Fruit fly (Drosophila melanogaster) whole organism, wandering third instar larva: ENCODE measurements around the gene CG8132.

Experiments used
- Abd-B ChIP-seq: fragments of >200 bp; optimal IDR thresholded peaks from 2 replicates; lab custom pipeline; 2017; ENCODE audit warnings: missing biosample characterization, missing genetic modification characterization
- CG32264 ChIP-seq: fragments of 200-800 bp; sonication (Bioruptor generic); optimal IDR thresholded peaks from 2 replicates; lab custom pipeline; 2016; ENCODE audit warnings: missing biosample characterization, missing genetic modification characterization
- CG9705 ChIP-seq: fragments of 200-800 bp; sonication (Bioruptor generic); optimal IDR thresholded peaks from 2 replicates; lab custom pipeline; 2018; ENCODE audit warnings: missing biosample characterization, mild to moderate bottlenecking, missing genetic modification characterization
- CrebA ChIP-seq: fragments of 200-800 bp; sonication (Bioruptor generic); optimal IDR thresholded peaks from 2 replicates; lab custom pipeline; 2016; ENCODE audit warnings: missing biosample characterization, mild to moderate bottlenecking, missing genetic modification characterization, borderline replicate concordance
- Dfd ChIP-seq: fragments of >200 bp; optimal IDR thresholded peaks from 2 replicates; lab custom pipeline; 2017; ENCODE audit warnings: missing biosample characterization, missing genetic modification characterization
- Dif ChIP-seq: fragments of 200-275, 200-300 bp; sonication (Bioruptor generic); optimal IDR thresholded peaks from 2 replicates; lab custom pipeline; 2018; ENCODE audit warnings: missing biosample characterization, missing genetic modification characterization; ENCODE audit not compliant: partially characterized antibody
- GATAd ChIP-seq: sonication (Bioruptor generic); optimal IDR thresholded peaks from 2 replicates; lab custom pipeline; 2016; ENCODE audit warnings: missing biosample characterization, missing genetic modification characterization
- Hnf4 ChIP-seq: fragments of 200-800 bp; sonication (Bioruptor generic); optimal IDR thresholded peaks from 2 replicates; lab custom pipeline; 2016; ENCODE audit warnings: missing biosample characterization, mild to moderate bottlenecking, missing genetic modification characterization
- Hr78 ChIP-seq: fragments of >200 bp; optimal IDR thresholded peaks from 2 replicates; lab custom pipeline; 2017; ENCODE audit warnings: missing biosample characterization, missing genetic modification characterization
- Hr83 ChIP-seq: fragments of 200-300 bp; sonication (Bioruptor generic); optimal IDR thresholded peaks from 2 replicates; lab custom pipeline; 2016; ENCODE audit warnings: missing biosample characterization, mild to moderate bottlenecking, missing genetic modification characterization, moderate library complexity; ENCODE audit not compliant: poor library complexity, severe bottlenecking
- Jra ChIP-seq: sonication (Bioruptor generic); optimal IDR thresholded peaks from 2 replicates; lab custom pipeline; 2016; ENCODE audit warnings: missing biosample characterization, missing genetic modification characterization
- Mio ChIP-seq: sonication (Bioruptor generic); optimal IDR thresholded peaks from 2 replicates; lab custom pipeline; 2016; ENCODE audit warnings: missing biosample characterization, missing genetic modification characterization
- Myc ChIP-seq: fragments of >200 bp; optimal IDR thresholded peaks from 2 replicates; lab custom pipeline; 2017
- N ChIP-seq: fragments of >200 bp; optimal IDR thresholded peaks from 2 replicates; lab custom pipeline; 2018; ENCODE audit warnings: missing biosample characterization, missing external identifiers, missing genetic modification characterization
- OdsH ChIP-seq: fragments of 200-800 bp; sonication (Bioruptor generic); optimal IDR thresholded peaks from 2 replicates; lab custom pipeline; 2016; ENCODE audit warnings: missing biosample characterization, mild to moderate bottlenecking, missing genetic modification characterization
- Sp1 ChIP-seq: fragments of 200-800 bp; sonication (Bioruptor generic); optimal IDR thresholded peaks from 3 replicates; lab custom pipeline; 2019; ENCODE audit warnings: missing biosample characterization, mild to moderate bottlenecking, missing genetic modification characterization, moderate library complexity
- Vsx2 ChIP-seq: fragments of 200-300, 225-300 bp; sonication (Bioruptor generic); optimal IDR thresholded peaks from 2 replicates; lab custom pipeline; 2018; ENCODE audit warnings: missing biosample characterization, missing genetic modification characterization; ENCODE audit not compliant: partially characterized antibody
- dl ChIP-seq, 2 experiments: fragments of 175-275, 200-275 bp in 1 of 2; fragments of 200-275 bp in 1 of 2; sonication (Bioruptor generic); optimal IDR thresholded peaks; lab custom pipeline; 2018; ENCODE audit warnings: mild to moderate bottlenecking in 2 of 2, missing biosample characterization in 2 of 2, missing genetic modification characterization in 2 of 2, moderate library complexity in 2 of 2; ENCODE audit not compliant: partially characterized antibody in 2 of 2, insufficient read depth in 1 of 2
- dmrt93B ChIP-seq: fragments of 200-800 bp; sonication (Bioruptor generic); optimal IDR thresholded peaks from 2 replicates; lab custom pipeline; 2018; ENCODE audit warnings: missing biosample characterization, mild to moderate bottlenecking, missing genetic modification characterization
- ey ChIP-seq: fragments of 200-800 bp; sonication (Bioruptor generic); optimal IDR thresholded peaks from 2 replicates; lab custom pipeline; 2016; ENCODE audit warnings: missing biosample characterization, missing genetic modification characterization
- foxo ChIP-seq, 2 experiments: fragments of 200-800 bp; sonication (Bioruptor generic); optimal IDR thresholded peaks; 2 replicates in 1 of 2; 3 replicates in 1 of 2; lab custom pipeline; 2016 to 2017; ENCODE audit warnings: missing biosample characterization in 2 of 2, missing genetic modification characterization in 2 of 2
- fru ChIP-seq: fragments of 200-800 bp; sonication (Bioruptor generic); optimal IDR thresholded peaks from 3 replicates; lab custom pipeline; 2016; ENCODE audit warnings: missing biosample characterization, mild to moderate bottlenecking, missing genetic modification characterization
- h ChIP-seq: fragments of 200-800 bp; sonication (Bioruptor generic); optimal IDR thresholded peaks from 3 replicates; lab custom pipeline; 2016; ENCODE audit warnings: missing biosample characterization, mild to moderate bottlenecking, missing genetic modification characterization
- jim ChIP-seq: fragments of 175-275, 200-325 bp; sonication (Bioruptor generic); optimal IDR thresholded peaks from 2 replicates; lab custom pipeline; 2016; ENCODE audit warnings: missing biosample characterization, mild to moderate bottlenecking, missing genetic modification characterization
- pan ChIP-seq: fragments of >200 bp; optimal IDR thresholded peaks from 2 replicates; lab custom pipeline; 2017
- psq ChIP-seq: fragments of 200-800 bp; sonication (Bioruptor generic); optimal IDR thresholded peaks from 3 replicates; lab custom pipeline; 2017; ENCODE audit warnings: missing biosample characterization, mild to moderate bottlenecking, missing genetic modification characterization, moderate library complexity
- rgr ChIP-seq: fragments of 200-800 bp; sonication (Bioruptor generic); optimal IDR thresholded peaks from 3 replicates; lab custom pipeline; 2016; ENCODE audit warnings: missing biosample characterization, mild to moderate bottlenecking, missing genetic modification characterization
- sage ChIP-seq: fragments of 200-800 bp; sonication (Bioruptor generic); optimal IDR thresholded peaks from 2 replicates; lab custom pipeline; 2016; ENCODE audit warnings: missing biosample characterization, mild to moderate bottlenecking, missing genetic modification characterization
- sv ChIP-seq: fragments of 200-800 bp; sonication (Bioruptor generic); optimal IDR thresholded peaks from 3 replicates; lab custom pipeline; 2016; ENCODE audit warnings: missing biosample characterization, missing genetic modification characterization
- usp ChIP-seq: fragments of >200 bp; optimal IDR thresholded peaks from 2 replicates; lab custom pipeline; 2017; ENCODE audit warnings: missing biosample characterization, missing genetic modification characterization

CG8132 gene

DNA sequence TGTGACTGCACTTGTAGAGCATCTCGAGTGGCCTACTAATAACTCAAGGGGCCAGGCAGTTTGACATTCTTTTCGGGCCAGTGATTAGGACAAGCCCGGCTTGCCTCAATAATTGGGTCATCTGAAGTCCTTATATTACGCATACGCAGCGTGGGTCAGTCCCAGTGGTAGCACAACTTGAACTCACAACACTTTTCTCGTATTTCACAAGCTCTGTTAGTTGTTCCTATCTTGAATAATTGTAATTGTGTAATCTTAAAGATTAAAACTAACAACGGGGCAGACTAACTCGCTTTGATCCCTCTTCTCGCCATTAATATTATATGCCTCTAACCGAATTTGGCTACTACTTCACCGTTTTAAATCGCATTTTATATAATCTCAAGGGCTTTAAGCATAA lies 34.6 kb downstream of the CG8132 start:
- TF ChIP-seq Dif (GFP tag; lab: Kevin White, UChicago): no peak
- no peak for TF ChIP-seq Hr78 (GFP tag; lab: Kevin White, UChicago)
- no peak for TF ChIP-seq usp

DNA sequence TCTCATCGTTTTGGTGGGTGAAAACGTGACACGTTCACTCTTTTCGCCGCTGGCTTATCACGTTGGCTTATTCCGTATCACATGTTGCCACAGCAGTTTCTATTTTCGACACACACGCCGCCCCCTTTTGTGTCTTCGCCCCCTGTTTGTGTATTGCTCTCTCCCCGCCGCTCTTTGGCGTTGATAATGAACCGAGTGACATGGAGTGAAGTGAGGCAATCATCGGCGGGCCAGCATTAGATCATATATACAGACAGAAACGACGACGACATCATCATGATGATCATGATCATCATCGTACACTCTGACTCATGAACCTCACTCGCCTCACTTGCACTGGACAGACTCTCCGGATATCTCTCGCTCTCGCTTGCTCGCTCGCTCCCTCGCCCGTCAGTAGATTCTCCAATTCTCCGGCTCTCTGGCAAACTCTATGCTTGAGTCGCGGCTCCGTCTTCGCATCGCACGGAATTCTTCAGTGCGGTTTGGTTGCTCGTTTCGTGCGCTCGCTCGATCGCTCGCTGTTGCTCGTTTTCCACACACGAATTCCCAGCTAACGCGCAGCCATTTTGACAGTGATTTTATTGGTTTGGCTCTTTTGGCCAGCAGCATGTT lies 35.2 kb downstream of the CG8132 start:
- TF ChIP-seq psq (GFP tag; lab: Kevin White, UChicago): peak; percentile 31
- peak; percentile 20 for TF ChIP-seq Hr83 (GFP tag; lab: Kevin White, UChicago)
- no peak for TF ChIP-seq sage (GFP tag; lab: Kevin White, UChicago)
- TF ChIP-seq Hnf4: no peak
- TF ChIP-seq jim (GFP tag; lab: Kevin White, UChicago): no peak
- peak; percentile 27 for TF ChIP-seq CrebA
- no peak for TF ChIP-seq GATAd (GFP tag; lab: Kevin White, UChicago)
- TF ChIP-seq Dif (GFP tag; lab: Kevin White, UChicago): peak; percentile 96
- TF ChIP-seq OdsH: peak; percentile 8
- no peak for TF ChIP-seq pan (lab: Kevin White, UChicago)
- peak; percentile 34 for TF ChIP-seq h (GFP tag; lab: Kevin White, UChicago)
- no peak for TF ChIP-seq Dfd (GFP tag; lab: Kevin White, UChicago)
- TF ChIP-seq foxo (GFP tag; optimal IDR thresholded peaks at IDR 0.05; lab: Kevin White, UChicago): peak in 1 of 2 experiments; percentile 17
- TF ChIP-seq rgr: no peak
- TF ChIP-seq Vsx2 (GFP tag; lab: Kevin White, UChicago): peak; percentile 60
- no peak for TF ChIP-seq Myc (lab: Kevin White, UChicago)
- TF ChIP-seq CG9705 (GFP tag; lab: Kevin White, UChicago): no peak
- TF ChIP-seq Abd-B: no peak
- no peak for TF ChIP-seq Hr78 (GFP tag; lab: Kevin White, UChicago)
- peak; percentile 9 for TF ChIP-seq Jra (GFP tag; lab: Kevin White, UChicago)
- no peak for TF ChIP-seq sv (GFP tag; lab: Kevin White, UChicago)
- TF ChIP-seq N (GFP tag; lab: Kevin White, UChicago): no peak
- TF ChIP-seq dmrt93B (GFP tag; lab: Kevin White, UChicago): no peak
- TF ChIP-seq CG32264 (GFP tag; lab: Kevin White, UChicago): no peak
- peak; percentile 88 to 93 for TF ChIP-seq dl (GFP tag; optimal IDR thresholded peaks at IDR 0.05; lab: Kevin White, UChicago; ENCODE audit: insufficient read depth in 1 of 2, partially characterized antibody in 2 of 2)

DNA sequence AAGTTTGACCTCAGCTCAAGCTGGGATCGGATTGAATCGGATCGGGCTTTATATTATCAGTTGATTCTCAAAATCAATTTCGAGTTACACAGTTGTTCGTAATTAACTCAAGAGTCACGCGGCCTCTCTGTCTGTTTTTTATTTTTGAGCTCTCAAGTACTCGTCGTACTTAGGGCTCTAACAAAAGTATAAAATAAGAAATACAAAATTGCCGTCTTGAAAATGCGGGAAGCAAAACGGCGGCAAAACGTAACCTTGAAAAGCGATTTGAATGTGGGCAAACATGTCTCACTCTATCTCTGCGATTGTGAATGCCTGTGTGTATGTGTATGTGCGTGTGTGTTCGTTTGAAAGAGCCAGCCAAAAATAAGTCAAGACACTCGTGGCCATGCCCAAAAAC lies 36.3 kb downstream of the CG8132 start:
- no peak for TF ChIP-seq Jra (GFP tag; lab: Kevin White, UChicago)

DNA sequence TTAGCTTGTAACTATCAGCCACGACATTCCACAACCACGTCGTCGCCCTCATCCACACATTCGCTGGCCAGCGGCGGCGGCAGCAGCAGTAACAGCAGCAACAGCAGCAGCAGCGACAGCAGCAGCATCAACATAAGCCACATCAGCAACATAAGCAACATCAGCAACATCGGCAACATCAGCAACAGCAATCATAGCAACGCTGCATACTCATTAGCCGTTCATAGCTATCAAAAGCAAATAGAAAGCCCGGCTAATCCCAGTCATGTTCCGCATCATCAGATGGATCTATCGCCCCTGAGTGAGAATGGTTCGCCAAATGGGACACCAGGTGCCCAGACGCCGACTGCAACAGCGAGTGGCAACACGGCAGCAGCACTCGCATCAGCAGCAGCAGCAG lies 39.8 kb downstream of the CG8132 start:
- TF ChIP-seq pan (lab: Kevin White, UChicago) (no peak), Dfd (GFP tag; lab: Kevin White, UChicago) (peak; percentile 95)

DNA sequence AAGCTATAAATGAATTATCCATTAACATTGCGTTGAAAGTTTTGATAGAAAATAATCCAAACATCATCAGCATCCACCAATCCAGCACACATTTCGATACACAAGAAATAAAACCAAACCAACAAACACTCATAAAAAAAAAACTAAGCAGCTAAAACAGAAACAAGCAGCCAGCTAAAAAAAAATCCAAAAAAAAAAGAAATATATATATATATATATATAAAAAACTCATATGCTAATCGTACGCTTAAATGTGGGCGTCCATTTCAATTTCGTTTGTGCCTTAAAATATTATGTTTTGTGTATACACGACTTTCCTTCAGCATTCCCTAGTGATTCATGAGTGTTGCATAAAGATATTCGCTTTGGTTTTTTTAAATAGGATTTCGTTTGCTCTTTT lies 40.7 kb downstream of the CG8132 start:
- no peak for TF ChIP-seq Mio

DNA sequence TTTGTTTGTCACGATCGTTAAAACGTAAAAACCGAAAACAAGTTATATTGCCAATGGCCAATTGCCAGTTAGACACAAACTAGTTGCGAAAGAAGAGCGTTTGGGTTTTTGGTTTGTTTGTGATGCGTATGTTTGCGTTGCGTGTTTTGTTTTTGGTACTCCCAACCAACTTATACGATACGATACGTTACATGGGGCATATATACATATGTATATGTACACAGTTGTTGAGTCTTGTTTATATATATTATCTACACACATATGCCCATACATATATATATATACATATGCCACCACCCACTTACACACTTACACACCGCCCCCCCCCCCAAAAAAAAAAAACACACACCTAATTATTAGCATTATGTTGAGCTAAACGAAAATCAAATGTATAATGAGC lies 47.0 kb downstream of the CG8132 start:
- no peak for TF ChIP-seq Sp1
- TF ChIP-seq ey (GFP tag; lab: Kevin White, UChicago): no peak
- TF ChIP-seq dmrt93B (GFP tag; lab: Kevin White, UChicago): no peak
- TF ChIP-seq CG32264 (GFP tag; lab: Kevin White, UChicago): no peak
- no peak for TF ChIP-seq psq (GFP tag; lab: Kevin White, UChicago)
- TF ChIP-seq Dif (GFP tag; lab: Kevin White, UChicago): no peak
- no peak for TF ChIP-seq sv (GFP tag; lab: Kevin White, UChicago)
- no peak for TF ChIP-seq fru (GFP tag; lab: Kevin White, UChicago)
- TF ChIP-seq foxo (GFP tag; optimal IDR thresholded peaks at IDR 0.05; lab: Kevin White, UChicago): no peak
- TF ChIP-seq Vsx2 (GFP tag; lab: Kevin White, UChicago): no peak
- TF ChIP-seq OdsH: no peak
